Worm (Caenorhabditis elegans) whole organism, late embryonic: ENCODE results near the gene Y54G2A.16.

ENCODE experiments used
- ama-1 ChIP-seq: fragments of 150-350 bp; optimal IDR thresholded peaks from 2 replicates; lab custom pipeline; 2014
- ceh-34 ChIP-seq: sonication (generic microtip); optimal IDR thresholded peaks from 2 replicates; lab custom pipeline; 2016; ENCODE audit warnings: mild to moderate bottlenecking, missing genetic modification characterization, missing compliant biosample characterization

DNA sequence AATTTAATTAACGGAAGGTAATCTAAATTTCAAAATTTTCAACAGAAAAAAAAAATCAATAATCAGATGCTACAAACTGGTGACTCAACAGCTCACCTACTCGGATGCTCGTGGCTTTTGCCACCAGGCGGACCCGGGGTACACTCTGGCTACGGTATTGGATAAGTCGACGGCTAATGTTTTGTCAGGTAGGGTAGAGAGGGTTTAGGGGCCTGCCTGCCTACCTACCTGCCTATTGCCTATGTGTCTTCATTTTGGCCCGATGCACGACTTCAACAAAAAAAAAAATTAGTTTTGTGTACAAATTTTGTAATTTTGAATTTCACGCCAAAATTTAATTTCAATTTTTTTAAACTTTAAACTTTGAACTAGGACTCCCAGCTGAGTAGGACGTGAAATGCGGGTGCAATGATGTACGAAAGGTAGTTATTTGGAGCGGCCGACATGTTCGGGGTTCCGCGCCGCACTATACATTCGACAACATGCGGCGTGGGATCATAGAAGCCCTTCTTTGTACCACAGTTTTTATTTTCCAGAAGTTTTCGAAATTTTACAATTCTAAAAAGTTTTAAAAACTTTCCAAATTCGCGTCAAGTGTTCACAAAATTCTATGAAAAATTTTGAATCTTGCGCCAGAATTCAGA lies 39.1 kb downstream of the Y54G2A.16 start:
- no peak for TF ChIP-seq ama-1 (lab: Kevin White, UChicago)
- no peak for TF ChIP-seq ceh-34
